Worm (Caenorhabditis elegans) whole organism, early embryonic: ENCODE data around the gene srh-223.

Experiments used
- B0310.2 ChIP-seq: sonication (generic microtip); optimal IDR thresholded peaks from 2 replicates; lab custom pipeline; 2016; ENCODE audit warnings: mild to moderate bottlenecking, missing genetic modification characterization, missing compliant biosample characterization
- F13C5.2 ChIP-seq: sonication (generic microtip); optimal IDR thresholded peaks from 2 replicates; lab custom pipeline; 2017; ENCODE audit warnings: mild to moderate bottlenecking, missing genetic modification characterization, inconsistent platforms, missing compliant biosample characterization
- ceh-36 ChIP-seq: sonication (generic microtip); optimal IDR thresholded peaks from 2 replicates; lab custom pipeline; 2016; ENCODE audit warnings: missing genetic modification characterization, inconsistent platforms, missing compliant biosample characterization
- ets-7 ChIP-seq: sonication (generic microtip); optimal IDR thresholded peaks from 2 replicates; lab custom pipeline; 2016; ENCODE audit warnings: missing genotype, missing genetic modification characterization, missing compliant biosample characterization
- hmbx-1 ChIP-seq: sonication (generic microtip); optimal IDR thresholded peaks from 2 replicates; lab custom pipeline; 2016; ENCODE audit warnings: mild to moderate bottlenecking, missing genetic modification characterization, missing compliant biosample characterization
- hmg-4 ChIP-seq: fragments of 200-800 bp; sonication (Bioruptor generic); optimal IDR thresholded peaks from 2 replicates; lab custom pipeline; 2018; ENCODE audit warnings: mild to moderate bottlenecking, missing genetic modification characterization, missing compliant biosample characterization
- hnd-1 ChIP-seq: sonication (generic microtip); optimal IDR thresholded peaks from 2 replicates; lab custom pipeline; 2016; ENCODE audit warnings: missing genetic modification characterization, missing compliant biosample characterization
- pes-1 ChIP-seq: fragments of 200-800 bp; sonication (Bioruptor generic); IDR thresholded peaks from 2 replicates; pipeline ENCODE4 v1.3.6; 2022; ENCODE audit warnings: missing genetic modification reagents, missing genetic modification characterization, missing compliant biosample characterization
- tbx-11 ChIP-seq: fragments of 200-800 bp; sonication (Bioruptor generic); IDR thresholded peaks from 2 replicates; pipeline ENCODE4 v1.3.6; 2022; ENCODE audit warnings: missing genetic modification characterization, missing compliant biosample characterization
- tbx-37 ChIP-seq: fragments of 200-800 bp; sonication (Bioruptor generic); conservative IDR thresholded peaks from 2 replicates; pipeline ENCODE4 v1.3.6; 2022; ENCODE audit warnings: missing genetic modification reagents, missing genetic modification characterization, missing compliant biosample characterization

DNA sequence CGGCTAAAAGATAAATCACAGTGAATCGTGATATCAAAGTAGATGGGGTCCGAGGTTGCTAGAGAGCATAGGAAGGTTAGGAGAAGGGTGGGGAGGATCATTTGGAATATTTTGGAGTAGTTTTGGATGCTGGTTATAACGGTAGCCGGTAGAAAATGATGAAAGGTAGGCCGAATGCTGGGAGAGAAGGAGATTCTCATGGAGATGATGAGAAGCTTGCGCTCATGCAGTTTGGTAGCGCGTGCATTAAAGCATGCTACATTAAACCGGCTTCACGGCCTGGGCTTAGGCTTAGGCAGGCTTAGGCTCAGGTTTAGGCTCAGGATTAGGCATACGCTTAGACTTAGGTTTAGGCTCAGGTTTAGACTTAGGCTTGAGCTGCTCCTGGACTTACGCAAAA is 12.6 kb downstream of the srh-223 start, which contains the start of gene F47C12.13:
- TF ChIP-seq hmg-4 (GFP tag; lab: Kevin White, UChicago) (no peak), tbx-11 (GFP tag; lab: Robert Waterston, UW) (no peak), hmbx-1 (tag; lab: Kevin White, UChicago) (no peak), tbx-37 (GFP tag; lab: Robert Waterston, UW) (no peak), pes-1 (GFP tag; lab: Robert Waterston, UW) (no peak), hnd-1 (tag; lab: Kevin White, UChicago) (no peak), B0310.2 (tag; lab: Kevin White, UChicago) (no peak), F13C5.2 (tag; lab: Kevin White, UChicago) (no peak), ets-7 (tag; lab: Kevin White, UChicago) (no peak), ceh-36 (tag; lab: Kevin White, UChicago) (no peak)
